Worm (Caenorhabditis elegans) whole organism, dauer: ENCODE measurements around the gene nhr-168.

ENCODE experiments used
- unc-62 ChIP-seq: sonication (generic microtip); optimal IDR thresholded peaks from 2 replicates; lab custom pipeline; 2017; ENCODE audit warnings: missing biosample characterization, missing genetic modification reagents, missing genetic modification characterization

The nhr-168 gene

DNA sequence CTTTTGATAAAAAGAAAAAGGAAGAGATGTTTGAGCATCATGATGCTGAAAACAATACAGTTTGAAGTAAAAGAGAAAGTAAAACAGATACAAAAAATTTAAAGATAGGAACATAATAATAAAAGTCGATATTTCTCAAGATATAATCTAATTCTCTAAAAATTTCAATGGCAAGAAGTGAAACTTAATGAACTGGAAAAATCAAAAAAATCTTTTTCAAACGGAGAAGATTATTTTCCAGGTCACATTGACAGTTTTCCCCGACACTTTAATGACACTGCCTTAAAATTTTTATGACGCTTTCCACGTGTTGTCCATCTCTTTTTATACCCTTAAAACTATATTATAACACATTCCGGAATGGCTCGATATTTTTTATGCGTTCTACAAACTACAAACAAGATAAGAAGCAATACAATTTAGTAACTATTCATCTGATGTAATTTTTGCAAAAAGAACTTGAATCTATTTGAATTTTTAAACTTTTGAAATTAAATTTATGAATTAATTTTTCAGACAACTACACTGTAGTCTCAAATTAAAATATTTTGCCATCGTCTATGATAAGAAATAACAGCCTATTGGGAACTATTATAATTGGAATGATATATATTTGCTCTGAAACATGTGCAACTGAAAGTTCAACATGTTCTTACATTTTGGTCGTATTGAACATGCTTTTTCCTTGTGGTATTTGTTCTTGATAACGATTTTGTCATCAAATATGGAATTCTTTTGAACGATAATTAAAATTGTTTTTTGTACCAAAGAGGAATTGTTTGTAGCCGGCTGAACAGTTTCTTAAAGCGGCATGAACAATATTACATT lies 8.5 kb downstream of the nhr-168 start, which contains the start of gene C50B6.7:
TSS of gene C50B6.7 (minus strand) at position 51 of the 828 bp plus-strand sequence.
- no peak for TF ChIP-seq unc-62 (GFP tag; lab: Kevin White, UChicago)

DNA sequence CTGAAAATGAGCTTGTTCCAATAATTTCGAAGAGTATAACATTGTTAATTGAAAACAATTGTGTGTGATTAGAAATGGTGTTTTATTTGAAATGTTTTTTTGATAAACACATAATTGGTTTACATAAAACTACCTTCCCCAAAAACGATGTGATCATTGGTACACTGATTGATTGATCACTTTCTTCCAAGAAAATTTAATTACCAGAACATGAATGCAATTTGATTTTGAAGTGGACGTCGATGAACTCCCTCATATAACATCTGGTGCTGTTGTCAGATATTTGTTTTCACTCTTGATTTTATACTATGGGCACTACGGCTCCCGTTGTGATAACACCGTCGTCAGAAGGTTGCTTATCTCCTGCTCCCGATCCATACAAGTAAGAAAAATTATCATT lies 13.0 kb downstream of the nhr-168 start, which contains the start of gene srh-15:
TSS of gene srh-15 (plus strand) at position 301 of the 400 bp plus-strand sequence.
- no peak for TF ChIP-seq unc-62 (GFP tag; lab: Kevin White, UChicago)

DNA sequence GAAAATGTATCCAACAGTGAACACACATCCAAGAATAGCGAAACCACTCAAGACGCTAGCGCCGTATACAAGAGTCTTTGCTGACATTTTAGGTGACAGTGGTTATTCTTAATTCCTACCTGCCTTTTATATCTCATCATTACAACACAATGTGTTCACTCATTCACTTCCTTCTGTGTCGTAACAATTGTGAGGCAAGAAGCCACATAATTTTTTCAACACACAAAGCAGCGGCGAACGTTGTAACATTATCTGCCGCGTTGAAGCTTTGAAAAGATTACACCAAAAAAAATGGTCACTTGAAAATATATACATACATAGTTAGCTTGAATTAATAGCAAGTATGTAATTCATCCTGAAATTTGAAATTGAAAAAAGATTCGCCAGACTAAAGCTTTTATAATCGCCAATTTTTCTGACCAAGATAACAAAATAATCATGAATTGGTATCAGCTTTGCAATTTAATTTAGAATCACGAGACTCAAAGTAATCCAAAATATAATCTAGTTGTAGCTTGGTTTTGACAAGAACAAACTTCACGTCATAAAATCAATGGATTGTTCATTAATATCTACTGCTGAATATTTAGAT lies 15.7 kb downstream of the nhr-168 start, which contains the start of the genes col-161 and srh-18:
TSS of gene col-161 (minus strand) at position 101 of the 592 bp plus-strand sequence.
TSS of gene srh-18 (plus strand) at position 542 of the 592 bp plus-strand sequence.
- no peak for TF ChIP-seq unc-62 (GFP tag; lab: Kevin White, UChicago)

DNA sequence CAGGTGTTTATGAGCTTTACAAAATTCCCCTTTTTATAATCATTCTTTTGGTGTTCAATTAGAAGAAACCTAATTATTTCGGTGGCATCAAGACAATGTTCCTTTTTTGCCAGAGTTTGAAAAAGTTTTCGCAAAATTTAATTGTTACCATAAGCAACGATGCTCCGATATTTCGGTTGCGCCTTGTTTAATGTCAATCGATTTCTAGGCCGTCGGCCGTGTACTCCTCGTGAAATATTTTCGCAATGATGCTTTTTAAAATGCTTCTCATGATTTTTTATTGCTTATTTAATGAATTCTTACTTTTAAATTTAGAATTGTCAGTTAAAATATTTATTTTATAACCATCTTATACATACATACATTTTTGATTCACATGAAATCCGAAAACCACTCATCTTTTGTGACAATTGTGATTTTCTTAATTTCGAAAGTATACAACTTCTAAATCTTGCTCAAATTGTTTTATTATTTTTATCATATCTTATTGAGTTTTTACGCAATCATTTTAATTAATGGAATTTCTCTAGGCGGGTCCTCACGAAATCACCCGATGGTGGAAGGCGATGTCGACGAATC lies 20.5 kb downstream of the nhr-168 start, which contains the start of gene C50B6.3:
TSS of gene C50B6.3 (plus strand) at position 529 of the 579 bp plus-strand sequence.
- TF ChIP-seq unc-62 (GFP tag; lab: Kevin White, UChicago) = no peak

DNA sequence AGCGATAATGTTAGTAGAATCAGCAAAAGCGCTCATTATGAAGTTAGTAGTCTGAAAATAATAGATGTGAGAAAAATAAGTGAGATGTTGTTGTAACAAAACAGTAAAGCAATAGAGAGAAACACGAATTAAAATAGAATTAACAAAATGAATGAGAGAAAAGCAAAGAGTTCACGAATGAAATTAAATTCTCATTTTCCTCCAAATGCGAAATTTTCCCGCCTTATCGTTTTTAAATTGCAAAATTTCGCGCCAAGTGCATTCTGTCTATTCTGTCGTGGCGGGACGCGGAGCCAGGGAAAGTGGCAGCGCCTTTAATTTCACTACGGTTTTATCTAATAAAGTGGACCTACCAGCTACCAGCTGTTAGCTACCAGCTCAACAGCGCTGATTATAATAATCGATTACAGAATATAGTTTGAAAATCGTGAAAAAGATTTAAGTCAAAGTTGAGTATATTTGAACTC lies 21.4 kb downstream of the nhr-168 start, which contains the start of gene nasp-2:
TSS of gene nasp-2 (minus strand) at position 51 of the 467 bp plus-strand sequence.
- no peak for TF ChIP-seq unc-62 (GFP tag; lab: Kevin White, UChicago)

DNA sequence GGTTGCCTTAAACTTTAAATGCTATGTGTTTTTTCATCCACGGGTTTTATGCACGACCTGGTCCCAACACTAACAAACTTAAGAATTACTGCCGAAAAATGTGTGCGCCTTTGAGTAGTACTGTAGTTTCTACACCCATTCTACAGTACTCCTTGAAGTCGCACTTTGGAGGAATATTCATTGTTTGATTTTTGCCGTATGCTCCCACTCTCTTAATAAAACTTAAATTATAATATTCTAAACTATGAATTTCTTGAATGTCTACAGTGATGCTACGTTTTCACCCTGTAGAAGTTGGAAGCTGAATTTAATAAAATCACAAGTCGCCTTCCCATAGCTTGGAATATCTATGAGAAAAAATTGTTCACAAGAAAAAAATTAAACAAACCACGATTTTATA lies 23.9 kb downstream of the nhr-168 start:
- TF ChIP-seq unc-62 (GFP tag; lab: Kevin White, UChicago) = no peak

DNA sequence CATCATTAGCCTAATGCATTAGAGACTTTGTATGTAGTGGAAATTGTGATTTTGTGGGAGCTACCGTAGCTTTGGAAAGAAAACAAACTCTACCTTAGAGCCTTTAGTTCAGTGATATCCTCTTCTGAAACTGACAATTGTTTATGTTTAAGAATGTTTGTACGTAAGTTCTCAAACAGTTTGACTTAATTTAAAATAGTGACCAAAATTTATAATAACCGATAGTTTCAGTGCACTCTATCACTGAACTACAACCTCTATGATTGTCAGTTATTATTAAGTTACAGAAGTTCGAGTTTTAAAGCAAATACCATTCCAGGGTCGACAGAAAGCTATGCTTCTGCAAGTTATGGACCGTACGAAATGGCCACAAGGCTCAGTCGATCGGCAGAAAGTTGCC lies 25.1 kb downstream of the nhr-168 start, which contains the start of gene C50B6.1:
TSS of gene C50B6.1 (plus strand) at position 301 of the 400 bp plus-strand sequence.
- no peak for TF ChIP-seq unc-62 (GFP tag; lab: Kevin White, UChicago)

DNA sequence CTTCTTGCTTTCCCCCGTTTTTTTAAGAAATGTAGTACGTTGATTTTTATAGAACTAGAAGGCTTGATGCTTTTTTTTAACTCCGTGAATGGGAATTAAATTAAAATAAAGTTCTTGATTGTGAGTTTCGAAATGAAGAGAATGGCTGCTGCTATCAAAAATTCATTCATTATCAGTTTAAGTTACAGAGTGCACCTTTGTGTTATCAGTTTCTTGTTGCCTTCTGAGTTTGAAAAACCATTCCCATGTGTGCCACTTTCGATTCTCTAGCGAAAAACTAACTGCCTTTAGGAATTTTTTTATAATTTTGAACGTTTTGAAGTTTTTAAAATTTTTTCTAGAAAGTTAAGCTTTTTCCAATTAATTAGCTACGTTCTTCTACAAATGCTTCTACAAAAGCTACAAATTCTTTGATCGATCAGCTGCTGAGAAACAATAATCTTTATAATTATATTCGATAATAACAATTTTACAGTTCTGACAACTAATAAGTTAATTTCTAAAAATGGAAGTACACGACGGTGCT lies 28.9 kb downstream of the nhr-168 start, which contains the start of gene C26E1.2:
TSS of gene C26E1.2 (plus strand) at position 476 of the 526 bp plus-strand sequence.
- TF ChIP-seq unc-62 (GFP tag; lab: Kevin White, UChicago) = no peak

DNA sequence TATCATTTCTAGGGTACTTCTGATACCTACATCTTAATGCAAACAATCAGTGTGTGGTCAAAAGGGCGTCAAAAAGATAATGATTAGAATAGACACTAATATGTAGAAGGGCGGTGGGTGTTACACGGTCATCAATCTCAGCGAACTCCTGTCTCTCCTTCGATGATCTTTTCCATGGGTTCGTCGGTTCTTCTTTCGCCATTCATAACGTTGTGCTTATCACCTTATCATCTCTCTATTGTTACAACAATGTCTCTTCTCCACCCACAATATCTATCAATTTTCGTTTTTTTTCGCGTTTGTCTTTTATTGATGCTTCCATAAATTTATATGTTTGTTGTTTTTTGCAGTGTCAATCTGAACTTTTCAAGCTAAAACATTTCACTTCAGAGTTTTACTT lies 32.2 kb downstream of the nhr-168 start, which contains the start of gene ceh-79:
TSS of gene ceh-79 (plus strand) at position 391 of the 400 bp plus-strand sequence.
- TF ChIP-seq unc-62 (GFP tag; lab: Kevin White, UChicago) = no peak

DNA sequence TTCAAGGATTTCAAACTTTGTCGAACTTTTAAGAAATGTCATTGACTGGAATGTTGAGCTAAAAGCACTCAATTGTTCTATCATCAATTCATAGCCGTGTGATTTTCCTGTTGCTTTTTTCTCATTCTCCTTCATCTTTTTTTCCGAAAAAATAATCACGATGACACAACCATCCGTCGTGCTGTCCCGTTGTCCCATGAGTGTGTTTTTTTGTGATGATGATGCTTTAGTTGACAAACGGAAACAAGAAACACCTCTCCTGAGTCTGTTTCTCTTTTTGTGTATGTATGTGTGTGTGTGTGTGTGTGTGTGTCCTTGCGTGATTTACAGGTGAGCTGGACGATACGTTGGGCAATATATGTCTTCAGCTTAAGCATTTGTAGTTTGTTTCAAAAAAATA lies 33.2 kb downstream of the nhr-168 start:
- TF ChIP-seq unc-62 (GFP tag; lab: Kevin White, UChicago) = no peak

DNA sequence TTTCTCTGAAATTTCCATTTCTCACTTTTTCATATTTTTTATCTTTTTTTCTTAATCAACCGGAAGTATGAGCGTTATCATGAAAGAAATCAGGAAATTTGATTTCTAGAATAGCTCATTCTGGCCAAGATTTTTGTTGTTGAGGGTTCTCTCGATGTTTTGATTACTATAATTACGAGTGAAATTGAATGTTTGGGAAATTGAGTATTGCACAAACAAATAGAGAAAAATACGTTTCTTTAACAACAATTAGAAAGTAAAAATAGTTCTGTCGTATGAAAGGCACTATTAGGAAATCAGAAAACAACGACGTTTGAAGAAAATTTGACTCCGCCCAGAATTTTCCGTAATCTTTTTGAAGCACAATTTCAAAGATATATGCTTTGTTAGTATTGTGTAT lies 34.3 kb downstream of the nhr-168 start:
- TF ChIP-seq unc-62 (GFP tag; lab: Kevin White, UChicago) = no peak

DNA sequence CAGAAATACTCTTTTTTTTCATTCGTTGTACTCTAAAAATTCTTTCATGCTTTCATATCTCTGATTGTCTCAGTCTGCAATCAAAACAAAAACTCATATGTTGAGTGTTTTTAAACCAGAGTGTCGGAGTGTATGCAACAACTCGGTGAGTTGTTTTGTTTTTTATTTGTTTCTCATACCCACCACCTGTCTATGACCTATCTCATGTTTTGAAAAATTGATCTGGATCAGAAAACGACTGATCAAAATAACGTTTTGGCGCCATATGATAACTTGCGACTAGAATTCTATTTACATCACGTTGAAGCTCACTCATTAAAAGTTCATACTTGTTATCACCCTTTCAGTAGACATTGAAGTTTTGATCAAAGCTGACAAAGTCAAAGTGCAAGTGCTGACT lies 35.0 kb downstream of the nhr-168 start:
- no peak for TF ChIP-seq unc-62 (GFP tag; lab: Kevin White, UChicago)

DNA sequence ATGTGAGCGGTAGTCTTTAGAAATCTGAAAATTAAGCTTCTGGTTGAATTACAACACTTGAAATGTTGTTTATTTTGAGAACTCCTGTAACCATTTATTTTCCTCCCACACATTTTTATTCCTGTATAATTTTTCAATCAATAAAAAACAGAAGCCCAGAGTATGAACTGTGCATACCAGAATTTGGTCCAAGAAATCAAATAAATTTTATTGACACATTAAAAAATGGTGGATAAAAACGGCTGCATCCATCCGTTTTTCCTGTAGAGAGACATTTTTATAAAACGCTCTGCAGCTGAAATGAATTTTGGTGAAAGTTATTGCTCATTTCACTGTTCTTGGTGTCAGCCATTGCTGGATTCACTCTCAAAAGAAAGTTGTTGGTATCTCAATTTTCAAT lies 36.5 kb downstream of the nhr-168 start, which contains the start of gene C26E1.1:
TSS of gene C26E1.1 (plus strand) at position 301 of the 400 bp plus-strand sequence.
- TF ChIP-seq unc-62 (GFP tag; lab: Kevin White, UChicago) = no peak

DNA sequence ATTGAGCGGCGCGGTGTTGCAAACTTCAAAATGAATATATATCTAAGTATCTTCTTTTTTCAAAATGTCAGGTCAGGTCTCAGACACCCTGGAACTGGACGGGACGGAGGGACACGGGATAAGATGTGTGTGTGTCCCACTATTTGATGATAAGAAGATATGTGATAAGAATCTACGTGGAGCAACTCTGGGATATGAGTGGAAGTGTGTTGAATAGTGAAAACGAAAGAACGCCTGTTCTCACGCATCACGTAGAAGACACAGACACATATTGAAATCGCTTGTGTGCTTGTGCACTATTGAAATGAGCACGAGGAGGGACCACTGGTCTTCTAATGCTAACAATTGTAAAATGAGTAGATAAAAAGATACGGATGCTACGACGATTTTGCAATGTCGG lies 37.8 kb downstream of the nhr-168 start, which contains the start of gene uig-1:
TSS of gene uig-1 (minus strand) at position 120 of the 400 bp plus-strand sequence.
- no peak for TF ChIP-seq unc-62 (GFP tag; lab: Kevin White, UChicago)

DNA sequence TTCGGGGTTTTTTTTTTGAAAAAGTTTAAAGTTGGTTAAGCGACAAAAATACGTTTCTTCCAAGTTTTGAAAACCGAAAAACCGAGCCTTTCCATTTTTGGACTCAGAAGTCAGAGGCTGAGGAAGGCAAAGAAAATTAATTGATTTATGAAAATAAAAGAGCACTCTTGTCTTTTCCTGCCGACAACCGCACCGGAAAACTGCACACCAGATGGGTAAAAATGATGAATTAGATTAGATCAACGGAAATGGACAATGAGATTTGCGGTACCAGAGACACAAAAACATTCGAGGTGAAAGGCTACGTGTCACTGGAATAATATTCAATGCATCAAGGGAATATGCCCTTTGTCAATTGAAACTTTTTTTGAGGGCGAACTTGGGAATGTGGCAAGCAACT lies 39.2 kb downstream of the nhr-168 start:
- no peak for TF ChIP-seq unc-62 (GFP tag; lab: Kevin White, UChicago)
